Worm (Caenorhabditis elegans) whole organism, young adult: ENCODE measurements around the gene nspb-10.
"Not testable (repeated sequence)": the region's sequence is repeated elsewhere in the genome, so short reads cannot be mapped to it uniquely, and the experiment has no call there.

ENCODE experiments used
- B0261.1 ChIP-seq: sonication (generic microtip); optimal IDR thresholded peaks from 2 replicates; lab custom pipeline; 2016; ENCODE audit warnings: mild to moderate bottlenecking, missing genetic modification characterization, moderate library complexity, missing compliant biosample characterization
- D2030.7 ChIP-seq: fragments of 200-800 bp; sonication (Bioruptor generic); IDR thresholded peaks from 2 replicates; pipeline ENCODE4 v1.3.6; 2022; ENCODE audit warnings: missing genetic modification reagents, missing genetic modification characterization, missing compliant biosample characterization
- F37B4.10 ChIP-seq: fragments of 200-800 bp; sonication (Bioruptor generic); IDR thresholded peaks from 2 replicates; pipeline ENCODE4 v1.3.6; 2022; ENCODE audit warnings: missing genetic modification characterization, missing compliant biosample characterization
- F39B2.1 ChIP-seq: fragments of 200-800 bp; sonication (Bioruptor generic); IDR thresholded peaks from 2 replicates; pipeline ENCODE4 v1.3.6; 2022; ENCODE audit warnings: missing genetic modification reagents, missing genetic modification characterization, missing compliant biosample characterization
- F49E8.2 ChIP-seq: sonication (generic microtip); optimal IDR thresholded peaks from 3 replicates; lab custom pipeline; 2017; ENCODE audit warnings: missing genetic modification characterization, mild to moderate bottlenecking, missing compliant biosample characterization, antibody characterized with exemption, moderate library complexity; ENCODE audit not compliant: insufficient read depth
- F52B5.7 ChIP-seq: sonication (generic microtip); optimal IDR thresholded peaks from 2 replicates; lab custom pipeline; 2016; ENCODE audit warnings: mild to moderate bottlenecking, missing genetic modification characterization, missing compliant biosample characterization
- T07F8.4 ChIP-seq: sonication (generic microtip); optimal IDR thresholded peaks from 2 replicates; lab custom pipeline; 2016; ENCODE audit warnings: mild to moderate bottlenecking, missing genetic modification characterization, moderate library complexity, missing compliant biosample characterization
- Y53G8AR.9 ChIP-seq: fragments of 200-800 bp; sonication (Bioruptor generic); conservative IDR thresholded peaks from 2 replicates; pipeline ENCODE4 v1.3.6; 2022; ENCODE audit warnings: missing genetic modification reagents, missing genetic modification characterization, missing compliant biosample characterization
- Y95B8A.8 ChIP-seq: fragments of 200-800 bp; sonication (Bioruptor generic); IDR thresholded peaks from 2 replicates; pipeline ENCODE4 v1.3.6; 2022; ENCODE audit warnings: missing genetic modification reagents, missing genetic modification characterization, missing compliant biosample characterization
- ama-1 ChIP-seq, 3 experiments: fragments of 150-350 bp in 1 of 3; sonication (generic microtip) in 2 of 3; optimal IDR thresholded peaks; 2 replicates each; lab custom pipeline; 2014 to 2018; ENCODE audit warnings: missing biosample characterization in 2 of 3, missing genetic modification characterization in 2 of 3, missing genetic modification reagents in 2 of 3
- aptf-3 ChIP-seq: fragments of 200-800 bp; sonication (Bioruptor generic); IDR thresholded peaks from 2 replicates; pipeline ENCODE4 v1.3.6; 2022; ENCODE audit warnings: missing genetic modification characterization, missing compliant biosample characterization
- athp-1 ChIP-seq: sonication (generic microtip); optimal IDR thresholded peaks from 2 replicates; lab custom pipeline; 2017; ENCODE audit warnings: mild to moderate bottlenecking, missing genetic modification characterization, missing compliant biosample characterization
- bed-2 ChIP-seq: fragments of 200-800 bp; sonication (Bioruptor generic); IDR thresholded peaks from 2 replicates; pipeline ENCODE4 v1.3.6; 2022; ENCODE audit warnings: missing genetic modification reagents, missing genetic modification characterization, missing compliant biosample characterization
- cebp-2 ChIP-seq: fragments of 200-800 bp; sonication (Bioruptor generic); IDR thresholded peaks from 2 replicates; pipeline ENCODE4 v1.3.6; 2022; ENCODE audit warnings: missing genetic modification characterization, missing compliant biosample characterization
- dox-1 ChIP-seq: fragments of 200-800 bp; sonication (Bioruptor generic); IDR thresholded peaks from 2 replicates; pipeline ENCODE4 v1.3.6; 2022; ENCODE audit warnings: missing genetic modification reagents, missing genetic modification characterization, missing compliant biosample characterization
- efl-1 ChIP-seq: fragments of 150-350 bp; optimal IDR thresholded peaks from 2 replicates; lab custom pipeline; 2014; ENCODE audit warnings: missing biosample characterization, missing genetic modification reagents, missing genetic modification characterization
- egl-18 ChIP-seq: fragments of 200-800 bp; sonication (Bioruptor generic); IDR thresholded peaks from 2 replicates; pipeline ENCODE4 v1.3.6; 2022; ENCODE audit warnings: missing genetic modification reagents, missing genetic modification characterization, missing compliant biosample characterization
- ekl-4 ChIP-seq: fragments of 200-800 bp; sonication (Bioruptor generic); IDR thresholded peaks from 2 replicates; pipeline ENCODE4 v1.3.6; 2022; ENCODE audit warnings: missing genetic modification reagents, missing genetic modification characterization, missing compliant biosample characterization
- ets-4 ChIP-seq: fragments of 200-800 bp; sonication (Bioruptor generic); optimal IDR thresholded peaks from 2 replicates; lab custom pipeline; 2018; ENCODE audit warnings: mild to moderate bottlenecking, missing genetic modification characterization, missing compliant biosample characterization
- gei-17 ChIP-seq: fragments of 200-800 bp; sonication (Bioruptor generic); optimal IDR thresholded peaks from 2 replicates; lab custom pipeline; 2018; ENCODE audit warnings: mild to moderate bottlenecking, missing genetic modification characterization, missing compliant biosample characterization
- hlh-12 ChIP-seq: sonication (generic microtip); optimal IDR thresholded peaks from 2 replicates; lab custom pipeline; 2016; ENCODE audit warnings: missing genetic modification characterization, missing compliant biosample characterization
- hmg-1.2 ChIP-seq: fragments of 200-800 bp; sonication (Bioruptor generic); IDR thresholded peaks from 2 replicates; pipeline ENCODE4 v1.3.6; 2022; ENCODE audit warnings: missing genetic modification reagents, missing genetic modification characterization, missing compliant biosample characterization
- let-526 ChIP-seq: fragments of 200-800 bp; sonication (Bioruptor generic); IDR thresholded peaks from 2 replicates; pipeline ENCODE4 v1.3.6; 2022; ENCODE audit warnings: missing genetic modification reagents, missing genetic modification characterization, missing compliant biosample characterization
- let-607 ChIP-seq, 2 experiments: fragments of 200-800 bp in 1 of 2; sonication (Bioruptor generic) in 1 of 2; sonication (generic microtip) in 1 of 2; optimal IDR thresholded peaks; 2 replicates each; lab custom pipeline; 2016 to 2018; ENCODE audit warnings: mild to moderate bottlenecking in 2 of 2, missing compliant biosample characterization in 2 of 2, missing genetic modification characterization in 2 of 2, moderate library complexity in 2 of 2, missing genotype in 1 of 2
- madf-6 ChIP-seq: fragments of 200-800 bp; sonication (Bioruptor generic); IDR thresholded peaks from 2 replicates; pipeline ENCODE4 v1.3.6; 2022; ENCODE audit warnings: missing genetic modification reagents, missing genetic modification characterization, missing compliant biosample characterization
- mcd-1 ChIP-seq: fragments of 200-800 bp; sonication (Bioruptor generic); IDR thresholded peaks from 2 replicates; pipeline ENCODE4 v1.3.6; 2022; ENCODE audit warnings: missing genetic modification reagents, missing genetic modification characterization, missing compliant biosample characterization
- nfya-1 ChIP-seq: sonication (generic microtip); optimal IDR thresholded peaks from 2 replicates; lab custom pipeline; 2017; ENCODE audit warnings: antibody characterized with exemption, missing compliant biosample characterization, missing genetic modification characterization, borderline replicate concordance; ENCODE audit not compliant: insufficient read depth
- nfyb-1 ChIP-seq: fragments of 200-800 bp; sonication (Bioruptor generic); IDR thresholded peaks from 2 replicates; pipeline ENCODE4 v1.3.6; 2022; ENCODE audit warnings: missing genetic modification reagents, missing genetic modification characterization, missing compliant biosample characterization
- pbrm-1 ChIP-seq: fragments of 200-800 bp; sonication (Bioruptor generic); IDR thresholded peaks from 2 replicates; pipeline ENCODE4 v1.3.6; 2022; ENCODE audit warnings: missing genetic modification reagents, missing genetic modification characterization, missing compliant biosample characterization
- rcor-1 ChIP-seq: fragments of 200-800 bp; sonication (Bioruptor generic); IDR thresholded peaks from 2 replicates; pipeline ENCODE4 v1.3.6; 2022; ENCODE audit warnings: missing genetic modification reagents, missing genetic modification characterization, missing compliant biosample characterization
- repo-1 ChIP-seq: sonication (generic microtip); optimal IDR thresholded peaks from 2 replicates; lab custom pipeline; 2017; ENCODE audit warnings: mild to moderate bottlenecking, missing genetic modification characterization, missing compliant biosample characterization
- rpc-1 ChIP-seq, 2 experiments: fragments of 150-350 bp in 1 of 2; sonication (generic microtip) in 1 of 2; optimal IDR thresholded peaks; 2 replicates each; lab custom pipeline; 2014 to 2018; ENCODE audit warnings: missing biosample characterization in 1 of 2, missing genetic modification characterization in 1 of 2, missing genetic modification reagents in 1 of 2, missing genotype in 1 of 2
- snpc-1.1 ChIP-seq: sonication (generic microtip); optimal IDR thresholded peaks from 2 replicates; lab custom pipeline; 2017; ENCODE audit warnings: missing genetic modification characterization, mild to moderate bottlenecking, missing compliant biosample characterization, antibody characterized with exemption, moderate library complexity, missing genotype, missing genetic modification reagents; ENCODE audit not compliant: insufficient read depth
- snpc-3.4 ChIP-seq: sonication (generic microtip); optimal IDR thresholded peaks from 2 replicates; lab custom pipeline; 2017; ENCODE audit warnings: missing genetic modification characterization, mild to moderate bottlenecking, missing compliant biosample characterization, antibody characterized with exemption, moderate library complexity, missing genotype, missing genetic modification reagents
- snpc-4 ChIP-seq, 5 experiments: fragments of 150-350 bp in 1 of 5; sonication (generic microtip) in 4 of 5; optimal IDR thresholded peaks; 2 replicates each; lab custom pipeline; 2014 to 2018; ENCODE audit warnings: missing genetic modification characterization in 5 of 5, missing biosample characterization in 3 of 5, antibody characterized with exemption in 2 of 5, mild to moderate bottlenecking in 2 of 5, missing compliant biosample characterization in 2 of 5, missing genotype in 2 of 5, moderate library complexity in 2 of 5, missing genetic modification reagents in 1 of 5
- tbp1 ChIP-seq: fragments of 200-800 bp; sonication (Bioruptor generic); optimal IDR thresholded peaks from 2 replicates; lab custom pipeline; 2018; ENCODE audit warnings: mild to moderate bottlenecking, missing genetic modification characterization, missing compliant biosample characterization
- tlf-1 ChIP-seq: fragments of 200-800 bp; sonication (Bioruptor generic); optimal IDR thresholded peaks from 2 replicates; lab custom pipeline; 2018; ENCODE audit warnings: mild to moderate bottlenecking, missing genetic modification characterization, missing compliant biosample characterization
- unc-62 ChIP-seq: fragments of 150-350 bp; optimal IDR thresholded peaks from 2 replicates; lab custom pipeline; 2014; ENCODE audit warnings: missing biosample characterization, missing genetic modification reagents, missing genetic modification characterization
- xnd-1 ChIP-seq: sonication (generic microtip); optimal IDR thresholded peaks from 2 replicates; lab custom pipeline; 2016; ENCODE audit warnings: missing genotype, missing genetic modification reagents, missing genetic modification characterization, missing compliant biosample characterization
- zfh-2 ChIP-seq: fragments of 200-800 bp; sonication (Bioruptor generic); conservative IDR thresholded peaks from 2 replicates; pipeline ENCODE4 v1.3.6; 2022; ENCODE audit warnings: missing genetic modification reagents, missing genetic modification characterization, missing compliant biosample characterization
- ztf-22 ChIP-seq: fragments of 200-800 bp; sonication (Bioruptor generic); optimal IDR thresholded peaks from 2 replicates; lab custom pipeline; 2018; ENCODE audit warnings: mild to moderate bottlenecking, missing genetic modification characterization, moderate library complexity, missing compliant biosample characterization
- ztf-26 ChIP-seq: sonication (generic microtip); optimal IDR thresholded peaks from 2 replicates; lab custom pipeline; 2017; ENCODE audit warnings: missing genetic modification characterization, missing compliant biosample characterization

The nspb-10 gene

ce11 chrII:14588162-14588561 lies at the start of gene nspb-10:
TSS of gene nspb-10 (minus strand) at chrII:14588262.
- no peak for TF ChIP-seq unc-62 (GFP tag; lab: Kevin White, UChicago)

- TF ChIP-seq F52B5.7: no peak
- TF ChIP-seq ets-4 (GFP tag; lab: Kevin White, UChicago): no peak
- no peak for TF ChIP-seq athp-1
- no peak for TF ChIP-seq unc-62 (GFP tag; lab: Kevin White, UChicago)
- TF ChIP-seq ztf-22 (GFP tag; lab: Kevin White, UChicago): no peak
- no peak for TF ChIP-seq hlh-12 (tag; lab: Kevin White, UChicago)
- TF ChIP-seq F49E8.2 (tag; lab: Kevin White, UChicago): no peak
- no peak for TF ChIP-seq bed-2
- TF ChIP-seq mcd-1: no peak
- no peak for TF ChIP-seq Y53G8AR.9 (GFP tag; lab: Robert Waterston, UW)
- no peak for TF ChIP-seq dox-1
- no peak for TF ChIP-seq repo-1 (tag; lab: Kevin White, UChicago)
- TF ChIP-seq Y95B8A.8 (GFP tag; lab: Robert Waterston, UW): no peak
- TF ChIP-seq let-526: no peak
- no peak for TF ChIP-seq snpc-3.4 (tag; lab: Kevin White, UChicago)
- no peak for TF ChIP-seq F37B4.10 (GFP tag; lab: Robert Waterston, UW)
- TF ChIP-seq, all 124 proteins: peak for 0
Observed at ce11 chrII:14636737-14637136, 48.7 kb upstream of the nspb-10 start, which contains the start of gene sre-13. TSS of gene sre-13 (minus strand) at chrII:14636837.

DNA sequence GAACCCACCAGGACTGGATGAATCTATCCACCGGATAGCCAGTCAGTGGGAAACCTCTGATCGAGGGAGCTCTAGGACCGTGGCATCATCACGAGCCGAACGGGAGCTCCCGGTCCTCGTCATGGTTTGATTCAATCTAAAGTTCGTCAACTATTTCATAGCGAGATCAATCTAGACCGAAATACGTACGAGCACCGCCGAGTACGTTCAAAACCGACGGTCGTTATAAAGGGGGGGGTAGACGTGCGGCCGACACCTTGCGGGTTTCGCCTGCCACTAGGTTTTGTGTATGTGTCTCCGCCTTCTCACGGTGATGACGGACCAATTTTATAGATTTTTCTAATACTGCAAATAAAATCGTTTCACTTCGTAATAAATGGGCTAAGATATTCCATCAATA lies 47.8 kb upstream of the nspb-10 start:
- TF ChIP-seq madf-6 (GFP tag; lab: Robert Waterston, UW) (peak; percentile 53; the same call in 1 of the 2 replicates), nfyb-1 (GFP tag; lab: Robert Waterston, UW) (peak; percentile 64), zfh-2 (GFP tag; lab: Robert Waterston, UW) (0 out of 2 replicates have a peak, but pooled peaks have one; percentile 19), snpc-1.1 (peak; percentile 77), mcd-1 (0 out of 2 replicates have a peak, but pooled peaks have one; percentile 26), dox-1 (peak; percentile 50; the same call in 1 of the 2 replicates), snpc-4 (tag; optimal IDR thresholded peaks at IDR 0.05; lab: Kevin White, UChicago) (peak in 3 of 4 experiments; percentile 61 to 95 (median 94)), rcor-1 (GFP tag; lab: Robert Waterston, UW) (peak; percentile 45), tbp1 (peak; percentile 64), hmg-1.2 (GFP tag; lab: Robert Waterston, UW) (peak; percentile 81), D2030.7 (GFP tag; lab: Robert Waterston, UW) (peak; percentile 40; the same call in 1 of the 2 replicates), rpc-1 (optimal IDR thresholded peaks at IDR 0.05; lab: Kevin White, UChicago) (peak; percentile 33), rpc-1 (tag; optimal IDR thresholded peaks at IDR 0.05; lab: Kevin White, UChicago) (peak; percentile 56)
- TF ChIP-seq snpc-4 (GFP tag; optimal IDR thresholded peaks at IDR 0.05; lab: Kevin White, UChicago): not testable (repeated sequence)

DNA sequence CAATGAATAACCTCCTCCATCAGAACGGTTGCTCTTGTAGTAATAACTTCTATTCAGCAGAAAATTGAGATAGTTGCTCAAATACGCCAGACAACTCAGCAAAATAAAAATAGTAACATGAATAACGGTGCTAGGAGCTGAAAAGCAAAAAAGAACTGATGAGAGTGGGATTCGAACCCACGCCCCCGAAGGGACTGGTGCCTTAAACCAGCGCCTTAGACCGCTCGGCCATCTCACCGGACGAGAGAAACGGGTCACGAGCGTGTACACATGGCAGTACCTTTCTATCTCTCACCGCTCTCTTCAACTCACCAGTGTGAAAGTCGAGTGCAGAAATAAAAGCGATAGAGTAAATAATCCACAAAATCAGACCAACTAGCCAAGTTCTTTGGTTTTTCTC lies 47.1 kb upstream of the nspb-10 start:
- TF ChIP-seq efl-1 (GFP tag; lab: Kevin White, UChicago) (no peak), gei-17 (no peak), nfya-1 (tag; lab: Kevin White, UChicago) (no peak), ztf-26 (tag; lab: Kevin White, UChicago) (no peak), let-607 (tag; optimal IDR thresholded peaks at IDR 0.05; lab: Kevin White, UChicago) (peak in 1 of 2 experiments; percentile 1), xnd-1 (tag; lab: Kevin White, UChicago) (no peak), tlf-1 (no peak), egl-18 (GFP tag; lab: Robert Waterston, UW) (no peak), cebp-2 (GFP tag; lab: Robert Waterston, UW) (no peak), tbp1 (peak; percentile 93), ama-1 (optimal IDR thresholded peaks at IDR 0.05; lab: Kevin White, UChicago) (no peak), ama-1 (GFP tag; optimal IDR thresholded peaks at IDR 0.05; lab: Kevin White, UChicago) (no peak), F52B5.7 (no peak), ekl-4 (GFP tag; lab: Robert Waterston, UW) (no peak), F39B2.1 (GFP tag; lab: Robert Waterston, UW) (no peak), T07F8.4 (tag; lab: Kevin White, UChicago) (no peak), pbrm-1 (GFP tag; lab: Robert Waterston, UW) (0 out of 2 replicates have a peak, but pooled peaks have one; percentile 17), rcor-1 (GFP tag; lab: Robert Waterston, UW) (no peak), B0261.1 (tag; lab: Kevin White, UChicago) (peak; percentile 82), bed-2 (no peak), aptf-3 (no peak)
